Fruit fly (Drosophila melanogaster): ENCODE data around the gene Cyp6d5.

Cyp6d5 gene

DNA sequence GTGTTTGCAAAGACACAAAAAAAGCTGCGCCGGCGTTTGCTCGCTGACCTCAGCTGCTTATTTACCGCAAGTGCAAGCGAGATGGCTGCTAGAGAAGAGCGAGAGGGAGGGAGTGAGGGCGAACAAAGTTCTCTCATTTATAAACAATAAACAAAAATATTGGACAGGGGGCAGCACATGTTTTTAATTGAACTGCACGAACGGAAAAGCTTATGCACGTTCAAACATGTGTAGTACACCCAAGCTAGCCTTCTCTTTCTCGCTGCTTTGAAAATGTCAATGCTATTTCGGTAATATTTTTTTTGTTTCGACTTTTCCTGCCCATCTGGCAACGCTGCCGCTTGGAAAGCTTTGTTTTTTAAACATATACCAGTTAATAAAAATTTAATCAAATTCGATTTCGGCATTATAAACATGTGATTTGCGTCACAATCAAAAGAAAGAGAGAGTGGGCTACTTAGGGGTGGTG lies 4.1 kb upstream of the Cyp6d5 start (continued):
- no peak for TF ChIP-seq CG10565 (GFP tag; optimal IDR thresholded peaks at IDR 0.05)
- no peak for TF ChIP-seq CG14667 (GFP tag; IDR thresholded peaks at IDR 0.05)
- peak; percentile 43; the same call in 1 of the 2 replicates for TF ChIP-seq CG31441 (GFP tag; IDR thresholded peaks at IDR 0.05)
- TF ChIP-seq CG15011 (GFP tag; optimal IDR thresholded peaks at IDR 0.05), result no peak
- peak; percentile 73 for TF ChIP-seq twi (tag; optimal IDR thresholded peaks at IDR 0.05)
- no peak for TF ChIP-seq salm (tag; optimal IDR thresholded peaks at IDR 0.05)
- TF ChIP-seq br (optimal IDR thresholded peaks at IDR 0.05), result no peak
- no peak for TF ChIP-seq CG8478 (optimal IDR thresholded peaks at IDR 0.05)
- no peak for TF ChIP-seq tgo (GFP tag; IDR thresholded peaks at IDR 0.05)
- peak; percentile 39 for TF ChIP-seq tx (GFP tag; optimal IDR thresholded peaks at IDR 0.05)
- TF ChIP-seq CG2202 (tag; optimal IDR thresholded peaks at IDR 0.05), result no peak
- TF ChIP-seq ttk (GFP tag; IDR thresholded peaks at IDR 0.05), result no peak
- TF ChIP-seq CG18599 (GFP tag; optimal IDR thresholded peaks at IDR 0.05), result peak; percentile 71
- peak in 1 of 2 experiments; percentile 62 for TF ChIP-seq eve (GFP tag; optimal IDR thresholded peaks at IDR 0.05)
- no peak for TF ChIP-seq D (optimal IDR thresholded peaks at IDR 0.05)
- TF ChIP-seq D (GFP tag; optimal IDR thresholded peaks at IDR 0.05), result peak; percentile 32
- TF ChIP-seq CG13624 (GFP tag; optimal IDR thresholded peaks at IDR 0.05), result peak; percentile 39
- no peak for TF ChIP-seq CG6175 (GFP tag; IDR thresholded peaks at IDR 0.05)
- no peak for TF ChIP-seq CG11247 (GFP tag; IDR thresholded peaks at IDR 0.05)
- no peak for TF ChIP-seq mld (GFP tag; IDR thresholded peaks at IDR 0.05; ENCODE audit: partially characterized antibody)
- peak in 1 of 2 experiments; percentile 65 for TF ChIP-seq crp (GFP tag; optimal IDR thresholded peaks at IDR 0.05)
- TF ChIP-seq CG8290 (GFP tag; optimal IDR thresholded peaks at IDR 0.05), result no peak
- TF ChIP-seq CG8290 (tag; optimal IDR thresholded peaks at IDR 0.05), result peak in 1 of 2 experiments; percentile 43
- TF ChIP-seq vfl (GFP tag; optimal IDR thresholded peaks at IDR 0.05), result no peak
- TF ChIP-seq CG17186 (GFP tag; optimal IDR thresholded peaks at IDR 0.05), result no peak
- TF ChIP-seq sqz (GFP tag; optimal IDR thresholded peaks at IDR 0.05), result peak; percentile 97
- peak; percentile 1 for TF ChIP-seq NC2β (GFP tag; optimal IDR thresholded peaks at IDR 0.05)
- TF ChIP-seq Xrp1 (GFP tag; IDR thresholded peaks at IDR 0.05), result 0 out of 2 replicates have a peak, but pooled peaks have one; percentile 11
- no peak; the same call in 1 of the 2 replicates for TF ChIP-seq bbx (GFP tag; IDR thresholded peaks at IDR 0.05; ENCODE audit: partially characterized antibody)
- peak; percentile 30; the same call in 1 of the 2 replicates for TF ChIP-seq sob (GFP tag; IDR thresholded peaks at IDR 0.05)
- peak; percentile 5 for TF ChIP-seq nerfin-1 (tag; optimal IDR thresholded peaks at IDR 0.05)
- TF ChIP-seq Aef1 (GFP tag; IDR thresholded peaks at IDR 0.05), result no peak
- TF ChIP-seq gcm2 (GFP tag; optimal IDR thresholded peaks at IDR 0.05), result no peak
- TF ChIP-seq CG3847 (GFP tag; IDR thresholded peaks at IDR 0.05), result peak; percentile 40; the same call in 1 of the 2 replicates
- no peak for TF ChIP-seq CG3163 (GFP tag; optimal IDR thresholded peaks at IDR 0.05)
- TF ChIP-seq CG3995 (GFP tag; optimal IDR thresholded peaks at IDR 0.05), result peak; percentile 7
- TF ChIP-seq grau (tag; optimal IDR thresholded peaks at IDR 0.05), result peak; percentile 12
- no peak for TF ChIP-seq CG11456 (GFP tag; IDR thresholded peaks at IDR 0.05)
- TF ChIP-seq Doc2 (GFP tag; IDR thresholded peaks at IDR 0.05), result no peak
- TF ChIP-seq peb (GFP tag; IDR thresholded peaks at IDR 0.05), result no peak
- TF ChIP-seq CG6254 (GFP tag; optimal IDR thresholded peaks at IDR 0.05), result peak; percentile 36
- peak; percentile 91 for TF ChIP-seq ftz-f1 (GFP tag; optimal IDR thresholded peaks at IDR 0.05)
- TF ChIP-seq CG6272 (GFP tag; IDR thresholded peaks at IDR 0.05), result no peak
- no peak for TF ChIP-seq schlank (tag; optimal IDR thresholded peaks at IDR 0.05)
- peak; percentile 0 for TF ChIP-seq CG7987 (GFP tag; optimal IDR thresholded peaks at IDR 0.05)
- peak; percentile 26 for TF ChIP-seq Dek (tag; optimal IDR thresholded peaks at IDR 0.05)
- no peak for TF ChIP-seq CG7745 (tag; optimal IDR thresholded peaks at IDR 0.05)
- TF ChIP-seq cwo (GFP tag; optimal IDR thresholded peaks at IDR 0.05), result peak; percentile 92
- peak; percentile 59 for TF ChIP-seq CG6813 (GFP tag; optimal IDR thresholded peaks at IDR 0.05)
- peak; percentile 26; the same call in 1 of the 2 replicates for TF ChIP-seq Bgb (GFP tag; IDR thresholded peaks at IDR 0.05; ENCODE audit: partially characterized antibody)
- no peak for TF ChIP-seq CG4854 (GFP tag; optimal IDR thresholded peaks at IDR 0.05)
- peak; percentile 10; the same call in 1 of the 2 replicates for TF ChIP-seq Scr (GFP tag; IDR thresholded peaks at IDR 0.05; ENCODE audit: partially characterized antibody)

Data from whole organism, embryonic.